Fruit fly (Drosophila melanogaster) whole organism, prepupa: ENCODE measurements around the gene raskol.

Experiments used
- CG10631 ChIP-seq: fragments of 200-800 bp; sonication (Bioruptor generic); optimal IDR thresholded peaks from 2 replicates; lab custom pipeline; 2016; ENCODE audit warnings: missing biosample characterization, missing genetic modification characterization
- CG10669 ChIP-seq: fragments of 200-800 bp; sonication (Bioruptor generic); optimal IDR thresholded peaks from 3 replicates; lab custom pipeline; 2018; ENCODE audit warnings: missing biosample characterization, mild to moderate bottlenecking, missing genetic modification characterization, moderate library complexity
- CG11762 ChIP-seq: fragments of 200-800 bp; sonication (Bioruptor generic); optimal IDR thresholded peaks from 3 replicates; lab custom pipeline; 2016; ENCODE audit warnings: missing biosample characterization, missing genetic modification characterization; ENCODE audit not compliant: insufficient read depth
- CG15336 ChIP-seq: fragments of 200-800 bp; sonication (Bioruptor generic); IDR thresholded peaks from 2 replicates; pipeline ENCODE4 v1.3.6; 2022; ENCODE audit warnings: missing biosample characterization, missing genetic modification characterization
- CG1621 ChIP-seq: fragments of 200-800 bp; sonication (Bioruptor generic); optimal IDR thresholded peaks from 3 replicates; lab custom pipeline; 2018; ENCODE audit warnings: missing biosample characterization, mild to moderate bottlenecking, missing genetic modification characterization
- CG3032 ChIP-seq: fragments of 200-800 bp; optimal IDR thresholded peaks from 2 replicates; lab custom pipeline; 2019; ENCODE audit warnings: missing biosample characterization, mild to moderate bottlenecking, missing genetic modification characterization, moderate library complexity
- CG31627 ChIP-seq: fragments of 200-800 bp; sonication (Bioruptor generic); optimal IDR thresholded peaks from 3 replicates; lab custom pipeline; 2016; ENCODE audit warnings: missing biosample characterization, missing genetic modification characterization
- CG34406 ChIP-seq: fragments of 200-800 bp; sonication (Bioruptor generic); optimal IDR thresholded peaks from 3 replicates; lab custom pipeline; 2016; ENCODE audit warnings: missing biosample characterization, missing genetic modification characterization
- CG3919 ChIP-seq: fragments of 200-800 bp; sonication (Bioruptor generic); optimal IDR thresholded peaks from 3 replicates; lab custom pipeline; 2016; ENCODE audit warnings: missing biosample characterization, missing genetic modification characterization
- CG4318 ChIP-seq: fragments of 200-800 bp; sonication (Bioruptor generic); optimal IDR thresholded peaks from 3 replicates; lab custom pipeline; 2017; ENCODE audit warnings: missing biosample characterization, mild to moderate bottlenecking, missing genetic modification characterization
- CG6276 ChIP-seq: fragments of 200-800 bp; sonication (Bioruptor generic); optimal IDR thresholded peaks from 2 replicates; lab custom pipeline; 2017; ENCODE audit warnings: missing biosample characterization, mild to moderate bottlenecking, missing genetic modification characterization
- CG6792 ChIP-seq: fragments of 200-800 bp; sonication (Bioruptor generic); optimal IDR thresholded peaks from 3 replicates; lab custom pipeline; 2016; ENCODE audit warnings: missing biosample characterization, missing genetic modification characterization
- CG6808 ChIP-seq: fragments of 200-800 bp; sonication (Bioruptor generic); optimal IDR thresholded peaks from 3 replicates; lab custom pipeline; 2017; ENCODE audit warnings: missing biosample characterization, missing genetic modification characterization, mild to moderate bottlenecking, moderate library complexity, missing genetic modification reagents
- CG6854 ChIP-seq: fragments of 200-800 bp; sonication (Bioruptor generic); optimal IDR thresholded peaks from 2 replicates; lab custom pipeline; 2017; ENCODE audit warnings: missing biosample characterization, mild to moderate bottlenecking, missing genetic modification characterization
- CG8119 ChIP-seq: fragments of 200-800 bp; sonication (Bioruptor generic); IDR thresholded peaks from 3 replicates; pipeline ENCODE4 v1.3.6; 2022; ENCODE audit warnings: missing biosample characterization, missing genetic modification characterization
- CG8319 ChIP-seq: fragments of 200-800 bp; sonication (Bioruptor generic); optimal IDR thresholded peaks from 3 replicates; lab custom pipeline; 2016; ENCODE audit warnings: missing biosample characterization, missing genetic modification characterization
- Eip78C ChIP-seq: fragments of 200-800 bp; sonication (Bioruptor generic); peaks from one replicate; lab custom pipeline; 2016; ENCODE audit warnings: missing biosample characterization, missing genetic modification characterization
- Ets21C ChIP-seq: fragments of 200-800 bp; sonication (Bioruptor generic); optimal IDR thresholded peaks from 3 replicates; lab custom pipeline; 2016; ENCODE audit warnings: missing biosample characterization, missing genetic modification characterization
- Ets96B ChIP-seq: fragments of 200-800 bp; optimal IDR thresholded peaks from 2 replicates; lab custom pipeline; 2019; ENCODE audit warnings: missing biosample characterization, mild to moderate bottlenecking, missing genetic modification characterization, moderate library complexity
- Hr39 ChIP-seq: fragments of 200-800 bp; sonication (Bioruptor generic); optimal IDR thresholded peaks from 2 replicates; lab custom pipeline; 2016; ENCODE audit warnings: missing biosample characterization, missing genetic modification characterization
- Hr4 ChIP-seq: fragments of 200-800 bp; sonication (Bioruptor generic); optimal IDR thresholded peaks from 3 replicates; lab custom pipeline; 2016; ENCODE audit warnings: missing biosample characterization, missing genetic modification characterization
- Met ChIP-seq: fragments of 200-800 bp; sonication (Bioruptor generic); optimal IDR thresholded peaks from 3 replicates; lab custom pipeline; 2016; ENCODE audit warnings: missing biosample characterization, missing genetic modification characterization
- OdsH ChIP-seq: fragments of 200-800 bp; sonication (Bioruptor generic); optimal IDR thresholded peaks from 3 replicates; lab custom pipeline; 2016; ENCODE audit warnings: missing biosample characterization, missing genetic modification characterization
- Smox ChIP-seq: fragments of 200-800 bp; sonication (Bioruptor generic); optimal IDR thresholded peaks from 3 replicates; lab custom pipeline; 2016; ENCODE audit warnings: missing biosample characterization, missing genetic modification characterization
- Sox102F ChIP-seq: fragments of 200-800 bp; sonication (Bioruptor generic); optimal IDR thresholded peaks from 2 replicates; lab custom pipeline; 2016; ENCODE audit warnings: missing biosample characterization, mild to moderate bottlenecking, missing genetic modification characterization
- acj6 ChIP-seq: fragments of 200-800 bp; sonication (Bioruptor generic); optimal IDR thresholded peaks from 3 replicates; lab custom pipeline; 2016; ENCODE audit warnings: missing biosample characterization, missing genetic modification characterization
- cyc ChIP-seq: fragments of 200-800 bp; sonication (Bioruptor generic); optimal IDR thresholded peaks from 3 replicates; lab custom pipeline; 2016; ENCODE audit warnings: missing biosample characterization, missing genetic modification characterization
- eg ChIP-seq: fragments of 200-800 bp; sonication (Bioruptor generic); IDR thresholded peaks from 3 replicates; pipeline ENCODE4 v1.3.6; 2022; ENCODE audit warnings: missing biosample characterization, missing genetic modification characterization
- esn ChIP-seq: fragments of 200-800 bp; sonication (Bioruptor generic); optimal IDR thresholded peaks from 2 replicates; lab custom pipeline; 2016; ENCODE audit warnings: missing biosample characterization, mild to moderate bottlenecking, missing genetic modification characterization, moderate library complexity
- fd59A ChIP-seq: fragments of 200-800 bp; sonication (Bioruptor generic); optimal IDR thresholded peaks from 2 replicates; lab custom pipeline; 2017; ENCODE audit warnings: missing biosample characterization, mild to moderate bottlenecking, missing genetic modification characterization, missing genetic modification reagents
- fkh ChIP-seq: fragments of 200-800 bp; sonication (Bioruptor generic); optimal IDR thresholded peaks from 3 replicates; lab custom pipeline; 2017; ENCODE audit warnings: missing biosample characterization, mild to moderate bottlenecking, missing genetic modification characterization, moderate library complexity
- lz ChIP-seq: fragments of 200-800 bp; sonication (Bioruptor generic); optimal IDR thresholded peaks from 3 replicates; lab custom pipeline; 2016; ENCODE audit warnings: missing biosample characterization, missing genetic modification characterization
- net ChIP-seq: fragments of 200-800 bp; sonication (Bioruptor generic); optimal IDR thresholded peaks from 3 replicates; lab custom pipeline; 2016; ENCODE audit warnings: missing biosample characterization, missing genetic modification characterization
- salr ChIP-seq, 2 experiments: fragments of 200-800 bp; sonication (Bioruptor generic); optimal IDR thresholded peaks; 3 replicates each; lab custom pipeline; 2016 to 2018; ENCODE audit warnings: missing biosample characterization in 2 of 2, missing genetic modification characterization in 2 of 2, mild to moderate bottlenecking in 1 of 2
- spab ChIP-seq: fragments of 200-800 bp; sonication (Bioruptor generic); optimal IDR thresholded peaks from 2 replicates; lab custom pipeline; 2017; ENCODE audit warnings: missing biosample characterization, mild to moderate bottlenecking, missing genetic modification characterization, missing genetic modification reagents
- svp ChIP-seq: fragments of 200-800 bp; sonication (Bioruptor generic); peaks from one replicate; lab custom pipeline; 2016; ENCODE audit warnings: missing biosample characterization, missing genetic modification characterization
- topi ChIP-seq: fragments of 200-800 bp; sonication (Bioruptor generic); optimal IDR thresholded peaks from 3 replicates; lab custom pipeline; 2016; ENCODE audit warnings: missing biosample characterization, missing genetic modification characterization
- vri ChIP-seq: fragments of 200-800 bp; sonication (Bioruptor generic); optimal IDR thresholded peaks from 3 replicates; lab custom pipeline; 2016; ENCODE audit warnings: missing biosample characterization, mild to moderate bottlenecking, missing genetic modification characterization

The raskol gene

DNA sequence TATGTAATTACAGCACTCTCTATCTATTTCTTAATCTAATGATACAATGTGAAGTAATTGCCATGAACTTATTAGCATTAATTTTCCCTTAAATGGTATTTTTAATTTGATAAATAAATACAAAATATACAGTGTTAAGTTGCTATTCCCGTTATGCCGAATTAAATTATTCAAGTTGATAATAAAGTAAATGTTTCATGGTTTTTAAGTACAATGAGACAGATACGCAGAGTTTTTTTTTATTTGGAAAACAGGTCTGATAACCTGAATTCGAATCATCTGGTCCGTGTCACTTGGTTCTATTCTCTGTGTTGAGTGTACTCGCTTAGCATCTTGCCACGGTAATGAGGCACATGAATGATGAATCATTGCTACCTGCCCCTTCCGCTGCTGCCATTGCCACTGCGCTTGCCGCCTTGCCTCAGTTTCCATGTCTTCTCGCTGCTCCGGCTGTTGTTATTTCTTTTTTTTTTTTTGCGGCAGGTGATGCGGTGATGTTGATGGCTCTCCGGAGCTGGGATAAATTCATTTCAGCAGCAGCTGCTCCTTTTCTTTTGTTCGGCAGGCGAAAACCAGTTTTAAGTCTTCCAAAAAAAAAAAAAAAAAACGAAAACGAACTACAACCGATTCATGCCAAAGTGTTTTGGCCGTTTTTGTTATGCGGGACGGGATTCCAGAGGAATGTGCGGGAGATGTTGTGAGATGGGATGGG lies 35.9 kb downstream of the raskol start (continued):
- no peak for TF ChIP-seq vri (GFP tag; lab: Kevin White, UChicago)
- peak; percentile 50 for TF ChIP-seq CG10631
- TF ChIP-seq CG11762 (GFP tag; lab: Kevin White, UChicago) = no peak
- TF ChIP-seq spab (GFP tag; lab: Kevin White, UChicago) = no peak
- no peak for TF ChIP-seq CG6792
- TF ChIP-seq CG10669 (GFP tag; lab: Kevin White, UChicago) = peak; percentile 29
- peak; percentile 33 for TF ChIP-seq CG6854 (GFP tag; lab: Kevin White, UChicago)
- TF ChIP-seq CG3919 (GFP tag; lab: Kevin White, UChicago) = peak; percentile 28

DNA sequence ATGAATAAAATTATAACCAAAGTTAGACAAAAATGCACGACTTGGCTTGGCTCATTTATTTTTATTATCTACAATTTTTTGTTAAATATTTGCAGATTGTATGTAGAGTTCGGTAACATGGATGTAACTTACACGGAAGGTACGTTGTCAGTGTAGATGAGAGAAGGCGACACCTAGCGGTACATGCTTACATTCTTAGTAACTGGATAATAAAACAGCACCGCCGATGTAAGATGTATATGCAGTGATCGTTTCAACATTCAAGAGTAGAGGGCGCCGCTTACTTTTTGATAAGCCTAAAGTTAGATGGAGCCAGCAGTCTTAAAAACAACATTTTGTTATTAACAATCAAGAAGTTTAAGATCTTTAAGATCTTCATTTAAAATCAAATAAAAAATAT lies 41.7 kb downstream of the raskol start:
- TF ChIP-seq topi (GFP tag; lab: Kevin White, UChicago) (peak; percentile 12), acj6 (no peak), lz (GFP tag; lab: Kevin White, UChicago) (peak; percentile 44), CG10669 (GFP tag; lab: Kevin White, UChicago) (no peak), fkh (GFP tag; lab: Kevin White, UChicago) (peak; percentile 6), CG31627 (GFP tag; lab: Kevin White, UChicago) (peak; percentile 65), OdsH (GFP tag; lab: Kevin White, UChicago) (peak; percentile 29), CG3032 (peak; percentile 5), Hr39 (GFP tag; lab: Kevin White, UChicago) (peak; percentile 58), esn (GFP tag; lab: Kevin White, UChicago) (peak; percentile 33), CG1621 (tag; lab: Kevin White, UChicago) (no peak), cyc (peak; percentile 63), salr (GFP tag; optimal IDR thresholded peaks at IDR 0.05; lab: Kevin White, UChicago) (no peak), Hr4 (no peak), CG4318 (GFP tag; lab: Kevin White, UChicago) (no peak)

DNA sequence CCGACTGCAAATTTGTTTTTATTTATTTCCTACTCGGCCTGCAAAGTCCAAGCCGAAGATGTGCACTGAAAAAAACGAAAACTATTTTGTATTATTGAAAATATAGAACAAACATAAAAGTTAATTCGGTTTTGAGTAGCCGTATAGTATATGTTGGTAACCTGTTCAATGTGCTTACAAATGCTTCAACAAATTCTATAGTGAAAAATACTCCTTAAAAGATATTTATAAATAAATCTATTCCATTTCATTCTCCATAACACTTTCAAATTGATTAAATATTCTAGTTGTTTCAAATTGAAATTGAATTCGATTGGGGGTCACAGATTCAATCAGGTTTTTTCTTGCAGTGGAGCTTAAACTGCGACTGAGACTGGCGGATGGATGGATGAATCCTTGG lies 45.2 kb downstream of the raskol start:
- no peak for TF ChIP-seq CG4318 (GFP tag; lab: Kevin White, UChicago)
- no peak for TF ChIP-seq CG11762 (GFP tag; lab: Kevin White, UChicago)
- peak; percentile 32 for TF ChIP-seq CG10631
- peak; percentile 53 for TF ChIP-seq svp (GFP tag; lab: Kevin White, UChicago)
- TF ChIP-seq CG8119 (GFP tag; lab: Robert Waterston, UW) = no peak
- TF ChIP-seq Eip78C = peak; percentile 64
- TF ChIP-seq CG8319 (GFP tag; lab: Kevin White, UChicago) = no peak
- TF ChIP-seq CG6808 (GFP tag; lab: Kevin White, UChicago) = peak; percentile 56
- no peak for TF ChIP-seq CG6276
- no peak for TF ChIP-seq Ets21C (GFP tag; lab: Kevin White, UChicago)
- TF ChIP-seq CG31627 (GFP tag; lab: Kevin White, UChicago) = peak; percentile 2
- TF ChIP-seq CG3032 = peak; percentile 38
- peak; percentile 14 for TF ChIP-seq Hr39 (GFP tag; lab: Kevin White, UChicago)
- TF ChIP-seq CG10669 (GFP tag; lab: Kevin White, UChicago) = peak; percentile 39
- no peak for TF ChIP-seq salr (GFP tag; optimal IDR thresholded peaks at IDR 0.05; lab: Kevin White, UChicago)
- TF ChIP-seq CG3919 (GFP tag; lab: Kevin White, UChicago) = peak; percentile 16
- no peak for TF ChIP-seq CG34406
- TF ChIP-seq Smox (GFP tag; lab: Kevin White, UChicago) = peak; percentile 51
- peak; percentile 31 for TF ChIP-seq fd59A (GFP tag; lab: Kevin White, UChicago)
- no peak for TF ChIP-seq eg (GFP tag; lab: Robert Waterston, UW)
- TF ChIP-seq spab (GFP tag; lab: Kevin White, UChicago) = peak; percentile 49
- TF ChIP-seq esn (GFP tag; lab: Kevin White, UChicago) = peak; percentile 50
- no peak for TF ChIP-seq net (GFP tag; lab: Kevin White, UChicago)
- no peak for TF ChIP-seq CG15336 (GFP tag; lab: Robert Waterston, UW)
- peak; percentile 53 for TF ChIP-seq Ets96B (tag; lab: Kevin White, UChicago)
- TF ChIP-seq Met (GFP tag; lab: Kevin White, UChicago) = peak; percentile 53
- TF ChIP-seq Sox102F (GFP tag; lab: Kevin White, UChicago) = peak; percentile 9
- peak; percentile 38 for TF ChIP-seq topi (GFP tag; lab: Kevin White, UChicago)
- TF ChIP-seq OdsH (GFP tag; lab: Kevin White, UChicago) = peak; percentile 58
- peak; percentile 8 for TF ChIP-seq lz (GFP tag; lab: Kevin White, UChicago)
